Worm (Caenorhabditis elegans): ENCODE data around the gene daf-3.

DNA sequence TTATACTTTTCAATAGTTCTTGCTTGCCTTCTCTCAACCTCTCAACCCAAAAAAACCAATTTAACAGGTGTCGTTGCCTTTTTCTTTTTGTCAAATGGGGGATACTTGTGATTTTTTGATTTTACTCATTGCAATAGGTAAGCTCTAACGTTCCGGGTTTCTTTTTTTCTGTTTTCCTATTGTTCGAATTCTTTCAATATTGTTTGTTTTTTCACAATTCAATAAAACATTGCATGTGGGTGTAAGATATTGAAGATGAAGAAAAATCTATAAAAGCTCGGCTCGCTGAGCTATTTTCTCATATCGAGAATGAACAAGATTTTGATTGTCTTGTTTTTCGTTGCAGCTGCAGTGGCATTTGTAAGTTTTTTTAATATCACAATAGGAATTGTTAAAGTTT, 54.7 kb downstream of the daf-3 start, which contains the start of gene T04G9.7:
- TF ChIP-seq saeg-2 (GFP tag; IDR thresholded peaks at IDR 0.05) (no peak), lin-39 (tag; optimal IDR thresholded peaks at IDR 0.05) (no peak), madf-9 (GFP tag; conservative IDR thresholded peaks at IDR 0.05) (no peak), ces-1 (GFP tag; optimal IDR thresholded peaks at IDR 0.05) (no peak)

Measured in whole organism, L4 larva.